Fruit fly (Drosophila melanogaster) whole organism, embryonic: Measurements from ENCODE around the gene GCS2beta.

Experiments used
- Antp ChIP-seq: fragments of 200-800 bp; sonication (Bioruptor generic); optimal IDR thresholded peaks from 3 replicates; lab custom pipeline; 2016; ENCODE audit warnings: missing biosample characterization, missing genetic modification characterization
- CG10366 ChIP-seq: fragments of 200-800 bp; sonication (Bioruptor generic); IDR thresholded peaks from 2 replicates; pipeline ENCODE4 v1.3.6; 2022; ENCODE audit warnings: missing biosample characterization, missing genetic modification characterization
- CG11695 ChIP-seq: fragments of 200-800 bp; sonication (Bioruptor generic); IDR thresholded peaks from 3 replicates; pipeline ENCODE4 v1.3.6; 2022; ENCODE audit warnings: missing biosample characterization, missing genetic modification characterization
- CG12071 ChIP-seq: fragments of 200-800 bp; sonication (Bioruptor generic); optimal IDR thresholded peaks from 3 replicates; lab custom pipeline; 2018; ENCODE audit warnings: missing biosample characterization, mild to moderate bottlenecking, missing genetic modification characterization
- CG13287 ChIP-seq: fragments of 200-800 bp; sonication (Bioruptor generic); IDR thresholded peaks from 2 replicates; pipeline ENCODE4 v1.3.6; 2022; ENCODE audit warnings: missing biosample characterization, missing genetic modification characterization; ENCODE audit not compliant: partially characterized antibody
- CG15514 ChIP-seq: fragments of 200-800 bp; sonication (Bioruptor generic); optimal IDR thresholded peaks from 3 replicates; lab custom pipeline; 2017; ENCODE audit warnings: missing biosample characterization, missing genetic modification characterization, mild to moderate bottlenecking, moderate library complexity, missing genetic modification reagents
- CG15601 ChIP-seq: fragments of 200-800 bp; sonication (Bioruptor generic); optimal IDR thresholded peaks from 3 replicates; lab custom pipeline; 2019; ENCODE audit warnings: missing biosample characterization, mild to moderate bottlenecking, missing genetic modification characterization, moderate library complexity
- CG17829 ChIP-seq: fragments of 200-800 bp; optimal IDR thresholded peaks from 2 replicates; lab custom pipeline; 2019; ENCODE audit warnings: missing biosample characterization, mild to moderate bottlenecking, missing genetic modification characterization, moderate library complexity
- CG33213 ChIP-seq: fragments of 200-800 bp; sonication (Bioruptor generic); optimal IDR thresholded peaks from 3 replicates; lab custom pipeline; 2016; ENCODE audit warnings: missing biosample characterization, missing genetic modification characterization
- CG3726 ChIP-seq: fragments of 200-800 bp; sonication (Bioruptor generic); IDR thresholded peaks from 3 replicates; pipeline ENCODE4, ENCODE4 v1.3.6; 2022; ENCODE audit warnings: missing biosample characterization, missing genetic modification characterization
- CG5180 ChIP-seq: fragments of 200-800 bp; sonication (Bioruptor generic); optimal IDR thresholded peaks from 3 replicates; lab custom pipeline; 2017; ENCODE audit warnings: missing biosample characterization, missing genetic modification characterization, mild to moderate bottlenecking, moderate library complexity, missing genetic modification reagents
- CG6765 ChIP-seq: fragments of 200-800 bp; sonication (Bioruptor generic); optimal IDR thresholded peaks from 3 replicates; lab custom pipeline; 2017; ENCODE audit warnings: missing biosample characterization, mild to moderate bottlenecking, missing genetic modification characterization
- CG7271 ChIP-seq: fragments of 200-800 bp; sonication (Bioruptor generic); optimal IDR thresholded peaks from 2 replicates; lab custom pipeline; 2018; ENCODE audit warnings: missing biosample characterization, mild to moderate bottlenecking, missing genetic modification characterization, moderate library complexity
- CG7839 ChIP-seq: fragments of 200-800 bp; sonication (Bioruptor generic); optimal IDR thresholded peaks from 3 replicates; lab custom pipeline; 2018; ENCODE audit warnings: missing biosample characterization, mild to moderate bottlenecking, missing genetic modification characterization, moderate library complexity
- CG9609 ChIP-seq: fragments of 200-800 bp; sonication (Bioruptor generic); optimal IDR thresholded peaks from 3 replicates; lab custom pipeline; 2016; ENCODE audit warnings: missing biosample characterization, missing genetic modification characterization
- CG9876 ChIP-seq: fragments of 200-800 bp; sonication (Bioruptor generic); optimal IDR thresholded peaks from 2 replicates; lab custom pipeline; 2016; ENCODE audit warnings: missing biosample characterization, missing genetic modification characterization
- CrebB ChIP-seq: fragments of 200-800 bp; sonication (Bioruptor generic); optimal IDR thresholded peaks from 3 replicates; lab custom pipeline; 2018; ENCODE audit warnings: missing biosample characterization, mild to moderate bottlenecking, missing genetic modification characterization
- Dip2 ChIP-seq: fragments of 200-800 bp; sonication (Bioruptor generic); IDR thresholded peaks from 2 replicates; pipeline ENCODE4 v1.3.6; 2022; ENCODE audit warnings: missing biosample characterization, missing genetic modification characterization
- Ets97D ChIP-seq: fragments of 200-800 bp; sonication (Bioruptor generic); optimal IDR thresholded peaks from 3 replicates; lab custom pipeline; 2016; ENCODE audit warnings: missing biosample characterization, missing genetic modification characterization
- HmgZ ChIP-seq: fragments of 200-800 bp; sonication (Bioruptor generic); optimal IDR thresholded peaks from 2 replicates; lab custom pipeline; 2018; ENCODE audit warnings: missing biosample characterization, mild to moderate bottlenecking, missing genetic modification characterization
- Kr ChIP-seq: fragments of 200-800 bp; sonication (Bioruptor generic); optimal IDR thresholded peaks from 2 replicates; lab custom pipeline; 2017; ENCODE audit warnings: missing biosample characterization, mild to moderate bottlenecking, missing genetic modification characterization
- MBD-R2 ChIP-seq: fragments of 200-800 bp; sonication (Bioruptor generic); IDR thresholded peaks from 2 replicates; pipeline ENCODE4 v1.3.6; 2022; ENCODE audit warnings: missing biosample characterization, missing genetic modification characterization
- MESR4 ChIP-seq: fragments of 200-800 bp; sonication (Bioruptor generic); optimal IDR thresholded peaks from 2 replicates; lab custom pipeline; 2018; ENCODE audit warnings: missing biosample characterization, mild to moderate bottlenecking, missing genetic modification characterization, moderate library complexity
- Pdp1 ChIP-seq, 2 experiments: fragments of 200-800 bp; sonication (Bioruptor generic); optimal IDR thresholded peaks; 3 replicates each; lab custom pipeline; 2016; ENCODE audit warnings: missing biosample characterization in 2 of 2, missing genetic modification characterization in 2 of 2, mild to moderate bottlenecking in 1 of 2, moderate library complexity in 1 of 2
- ato ChIP-seq: fragments of 200-800 bp; sonication (Bioruptor generic); IDR thresholded peaks from 2 replicates; pipeline ENCODE4 v1.3.6; 2022; ENCODE audit warnings: missing biosample characterization, missing genetic modification characterization; ENCODE audit not compliant: partially characterized antibody
- bab2 ChIP-seq: fragments of 200-800 bp; sonication (Bioruptor generic); optimal IDR thresholded peaks from 2 replicates; lab custom pipeline; 2016; ENCODE audit warnings: missing biosample characterization, missing genetic modification characterization
- caup ChIP-seq: fragments of 200-800 bp; sonication (Bioruptor generic); optimal IDR thresholded peaks from 3 replicates; lab custom pipeline; 2017; ENCODE audit warnings: missing biosample characterization, mild to moderate bottlenecking, missing genetic modification characterization, moderate library complexity; ENCODE audit not compliant: severe bottlenecking
- crc ChIP-seq: fragments of 200-800 bp; sonication (Bioruptor generic); optimal IDR thresholded peaks from 2 replicates; lab custom pipeline; 2016; ENCODE audit warnings: missing biosample characterization, missing genetic modification characterization
- dysf ChIP-seq: fragments of 200-800 bp; sonication (Bioruptor generic); IDR thresholded peaks from 3 replicates; pipeline ENCODE4 v1.3.6; 2022; ENCODE audit warnings: missing biosample characterization, missing genetic modification characterization
- ftz-f1 ChIP-seq: fragments of 200-800 bp; sonication (Bioruptor generic); optimal IDR thresholded peaks from 2 replicates; lab custom pipeline; 2016; ENCODE audit warnings: missing biosample characterization, missing genetic modification characterization
- hbn ChIP-seq: fragments of 200-800 bp; sonication (Bioruptor generic); IDR thresholded peaks from 2 replicates; pipeline ENCODE4 v1.3.6; 2022; ENCODE audit warnings: missing biosample characterization, missing genetic modification characterization; ENCODE audit not compliant: partially characterized antibody
- her ChIP-seq: fragments of 200-800 bp; sonication (Bioruptor generic); optimal IDR thresholded peaks from 2 replicates; lab custom pipeline; 2016; ENCODE audit warnings: missing biosample characterization, missing genetic modification characterization
- klu ChIP-seq: fragments of 200-800 bp; sonication (Bioruptor generic); IDR thresholded peaks from 2 replicates; pipeline ENCODE4 v1.3.6; 2022; ENCODE audit warnings: missing biosample characterization, missing genetic modification characterization
- rib ChIP-seq: fragments of 200-800 bp; sonication (Bioruptor generic); IDR thresholded peaks from 2 replicates; pipeline ENCODE4 v1.3.6; 2022; ENCODE audit warnings: missing biosample characterization, missing genetic modification characterization
- sc ChIP-seq, 3 experiments: fragments of >200 bp in 2 of 3; fragments of 200-800 bp in 1 of 3; sonication (Bioruptor generic) in 1 of 3; optimal IDR thresholded peaks; 2 replicates in 2 of 3; 3 replicates in 1 of 3; lab custom pipeline; 2017; ENCODE audit warnings: mild to moderate bottlenecking in 1 of 3, missing biosample characterization in 1 of 3, missing genetic modification characterization in 1 of 3, missing genetic modification reagents in 1 of 3
- slp2 ChIP-seq: fragments of 200-800 bp; sonication (Bioruptor generic); optimal IDR thresholded peaks from 2 replicates; lab custom pipeline; 2016; ENCODE audit warnings: missing biosample characterization, missing genetic modification characterization
- sna ChIP-seq: fragments of 200-800 bp; sonication (Bioruptor generic); IDR thresholded peaks from 2 replicates; pipeline ENCODE4 v1.3.6; 2022; ENCODE audit warnings: missing biosample characterization, missing genetic modification characterization; ENCODE audit not compliant: partially characterized antibody
- sug ChIP-seq: fragments of 200-800 bp; optimal IDR thresholded peaks from 2 replicates; lab custom pipeline; 2019; ENCODE audit warnings: missing biosample characterization, mild to moderate bottlenecking, missing genetic modification characterization, moderate library complexity
- trem ChIP-seq: fragments of 200-800 bp; optimal IDR thresholded peaks from 3 replicates; lab custom pipeline; 2019; ENCODE audit warnings: missing biosample characterization, mild to moderate bottlenecking, missing genetic modification characterization, moderate library complexity
- twi ChIP-seq: fragments of 200-800 bp; optimal IDR thresholded peaks from 2 replicates; lab custom pipeline; 2019; ENCODE audit warnings: missing biosample characterization, mild to moderate bottlenecking, missing genetic modification characterization, moderate library complexity
- vvl ChIP-seq: fragments of 200-800 bp; sonication (Bioruptor generic); IDR thresholded peaks from 2 replicates; pipeline ENCODE4 v1.3.6; 2022; ENCODE audit warnings: missing biosample characterization, missing genetic modification characterization
- zen2 ChIP-seq: fragments of 200-800 bp; sonication (Bioruptor generic); IDR thresholded peaks from 3 replicates; pipeline ENCODE4 v1.3.6; 2022; ENCODE audit warnings: missing biosample characterization, missing genetic modification characterization; ENCODE audit not compliant: partially characterized antibody

The GCS2beta gene

DNA sequence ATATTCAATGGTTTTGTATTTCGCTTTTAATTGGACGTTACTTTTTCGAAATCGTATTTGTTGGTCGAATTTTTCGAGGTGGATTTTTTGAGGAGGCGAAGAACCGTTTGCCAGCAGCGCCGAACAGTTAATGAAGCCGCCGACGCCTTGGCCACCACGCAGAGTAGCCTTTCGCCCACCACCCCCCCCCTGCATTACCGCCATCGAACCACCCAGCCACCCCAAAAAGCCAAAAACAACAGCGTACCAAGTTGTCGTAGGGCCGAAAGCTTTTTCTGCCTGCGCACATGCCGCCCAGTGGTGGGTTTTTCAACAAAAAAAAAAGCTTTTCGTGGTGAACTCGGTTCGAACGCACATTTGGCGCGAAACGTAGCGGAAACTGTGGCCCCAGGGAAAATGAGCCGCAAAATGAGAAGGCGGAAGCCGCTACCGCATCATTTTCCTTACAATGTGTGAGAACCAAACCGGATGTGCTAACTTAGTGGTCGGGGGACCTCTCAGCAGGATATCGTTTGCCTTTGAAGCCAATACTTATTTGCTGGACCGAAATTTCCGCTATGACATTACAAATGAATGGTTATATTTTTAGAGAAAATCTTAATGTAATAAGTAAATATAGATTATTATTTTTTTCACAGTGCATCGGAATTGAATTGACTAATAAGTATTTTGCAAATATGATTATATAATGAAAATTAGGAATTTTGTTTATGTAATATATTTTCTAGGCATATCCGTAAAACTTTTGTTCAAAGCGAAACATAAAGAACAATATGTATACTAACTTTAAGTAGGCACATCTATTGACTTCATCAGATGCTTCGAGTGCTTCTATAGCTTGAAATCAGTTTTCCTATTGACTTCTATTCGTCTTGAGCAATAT, 50.8 kb downstream of the GCS2beta start, which contains the start of the genes Dif and CG5043 (continued):
- TF ChIP-seq MBD-R2 (peak; percentile 28; the same call in 1 of the 2 replicates), CG15514 (GFP tag; lab: Kevin White, UChicago) (peak; percentile 28), CG13287 (GFP tag; lab: Robert Waterston, UW) (peak; percentile 31), CG17829 (no peak), CG33213 (GFP tag; lab: Kevin White, UChicago) (no peak), vvl (GFP tag; lab: Robert Waterston, UW) (0 out of 2 replicates have a peak, but pooled peaks have one; percentile 50), CG12071 (peak; percentile 41), Dip2 (GFP tag; lab: Robert Waterston, UW) (no peak), klu (GFP tag; lab: Robert Waterston, UW) (no peak), Kr (no peak), CG6765 (GFP tag; lab: Kevin White, UChicago) (peak; percentile 41), slp2 (GFP tag; lab: Kevin White, UChicago) (no peak), CG5180 (GFP tag; lab: Kevin White, UChicago) (no peak), dysf (GFP tag; lab: Robert Waterston, UW) (no peak), ftz-f1 (GFP tag; lab: Kevin White, UChicago) (no peak), sna (GFP tag; lab: Robert Waterston, UW) (no peak), ato (GFP tag; lab: Robert Waterston, UW) (no peak), CG7271 (tag; lab: Kevin White, UChicago) (no peak), Antp (no peak), CG10366 (GFP tag; lab: Robert Waterston, UW) (no peak), twi (tag; lab: Kevin White, UChicago) (no peak), Pdp1 (GFP tag; optimal IDR thresholded peaks at IDR 0.05; lab: Kevin White, UChicago) (no peak), trem (tag; lab: Kevin White, UChicago) (no peak), CG9609 (GFP tag; lab: Kevin White, UChicago) (no peak), MESR4 (GFP tag; lab: Kevin White, UChicago) (no peak), zen2 (GFP tag; lab: Robert Waterston, UW) (peak; percentile 60; the same call in 1 of the 3 replicates), CG15601 (tag; lab: Kevin White, UChicago) (no peak), sug (tag; lab: Kevin White, UChicago) (no peak), crc (GFP tag; lab: Kevin White, UChicago) (no peak), hbn (no peak), caup (peak; percentile 29), CG3726 (no peak), CG9876 (no peak), HmgZ (tag; lab: Kevin White, UChicago) (peak; percentile 23), CG11695 (0 out of 3 replicates have a peak, but pooled peaks have one; percentile 21), Ets97D (peak; percentile 61), rib (GFP tag; lab: Robert Waterston, UW) (no peak), her (GFP tag; lab: Kevin White, UChicago) (peak; percentile 20), bab2 (GFP tag; lab: Kevin White, UChicago) (no peak), sc (optimal IDR thresholded peaks at IDR 0.05; lab: Kevin White, UChicago) (no peak), sc (GFP tag; optimal IDR thresholded peaks at IDR 0.05; lab: Kevin White, UChicago) (no peak), CrebB (tag; lab: Kevin White, UChicago) (no peak), CG7839 (tag; lab: Kevin White, UChicago) (no peak)
